Worm (Caenorhabditis elegans) whole organism, L1 larva: ENCODE measurements around the gene pdhb-1.
A peak's percentile ranks its signal among the peaks of the same experiment; 100 is the strongest.

Source experiments
- aha-1 ChIP-seq: fragments of 150-350 bp; optimal IDR thresholded peaks from 2 replicates; lab custom pipeline; 2014; ENCODE audit warnings: missing biosample characterization, missing genetic modification characterization
- fkh-8 ChIP-seq: sonication (generic microtip); optimal IDR thresholded peaks from 2 replicates; lab custom pipeline; 2016; ENCODE audit warnings: mild to moderate bottlenecking, missing genetic modification characterization, missing compliant biosample characterization
- lin-15B ChIP-seq: fragments of 150-350 bp; sonication (generic microtip); optimal IDR thresholded peaks from 3 replicates; lab custom pipeline; 2014; ENCODE audit warnings: missing biosample characterization, missing genetic modification characterization
- nhr-77 ChIP-seq: fragments of 150-350 bp; optimal IDR thresholded peaks from 2 replicates; lab custom pipeline; 2014; ENCODE audit warnings: missing biosample characterization, missing genetic modification characterization
- nhr-84 ChIP-seq: sonication (generic microtip); optimal IDR thresholded peaks from 2 replicates; lab custom pipeline; 2017; ENCODE audit warnings: missing biosample characterization, missing genetic modification characterization
- unc-86 ChIP-seq: sonication (generic microtip); optimal IDR thresholded peaks from 2 replicates; lab custom pipeline; 2016; ENCODE audit warnings: missing genetic modification characterization, missing compliant biosample characterization

DNA sequence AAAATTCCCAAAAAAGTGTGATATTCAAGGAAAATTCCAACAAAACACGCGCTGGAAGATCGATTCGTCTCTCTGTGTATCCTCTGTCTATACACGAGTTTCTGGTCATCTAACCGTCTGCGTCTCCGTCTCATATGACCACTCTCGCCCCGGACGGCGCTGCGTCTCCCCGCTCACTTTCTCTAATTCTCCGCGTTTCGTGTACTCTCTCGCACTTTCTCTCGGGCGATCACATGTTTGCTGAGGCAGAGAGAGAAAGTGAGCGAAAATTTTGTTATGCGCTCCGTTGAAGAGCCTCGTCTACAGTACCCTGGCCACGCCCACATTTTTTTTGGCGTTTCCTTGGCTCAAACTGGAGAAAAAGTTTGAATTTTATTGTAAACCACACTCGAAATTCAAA, 14.9 kb upstream of the pdhb-1 start:
- TF ChIP-seq nhr-84 (tag; lab: Kevin White, UChicago) (no peak), lin-15B (peak; percentile 67), aha-1 (peak; percentile 93), unc-86 (peak; percentile 97), fkh-8 (tag; lab: Kevin White, UChicago) (peak; percentile 94), nhr-77 (tag; lab: Kevin White, UChicago) (peak; percentile 78)
